Fruit fly (Drosophila melanogaster): ENCODE data around the gene CG17344.

- TF ChIP-seq Snoo (tag; optimal IDR thresholded peaks at IDR 0.05) = no peak
- TF ChIP-seq CG4496 (GFP tag; IDR thresholded peaks at IDR 0.05) = no peak
- TF ChIP-seq CG13204 (GFP tag; optimal IDR thresholded peaks at IDR 0.05) = no peak
- TF ChIP-seq gl (tag; optimal IDR thresholded peaks at IDR 0.05) = no peak
- TF ChIP-seq EcR (GFP tag; optimal IDR thresholded peaks at IDR 0.05) = no peak
- TF ChIP-seq CG8159 (tag; optimal IDR thresholded peaks at IDR 0.05) = no peak
- TF ChIP-seq rn (GFP tag; IDR thresholded peaks at IDR 0.05) = no peak
- no peak for TF ChIP-seq D1 (tag; optimal IDR thresholded peaks at IDR 0.05)
- TF ChIP-seq Ets98B (GFP tag; IDR thresholded peaks at IDR 0.05) = no peak
- no peak for TF ChIP-seq CG12605 (GFP tag; IDR thresholded peaks at IDR 0.05)
- TF ChIP-seq CG34367 (tag; optimal IDR thresholded peaks at IDR 0.05) = no peak
- TF ChIP-seq CG17806 (tag; optimal IDR thresholded peaks at IDR 0.05) = no peak
These were observed at the start of gene CG17344, which contains the start of gene CG43731 for dm6 chr2L:19101744-19102143.
